Fruit fly (Drosophila melanogaster) whole organism, embryonic: ENCODE measurements around the gene CG31882.
A peak's percentile ranks its signal among the peaks of the same experiment; 100 is the strongest.

ENCODE experiments used
- Atf-2 ChIP-seq: fragments of 200-800 bp; sonication (Bioruptor generic); optimal IDR thresholded peaks from 2 replicates; lab custom pipeline; 2016; ENCODE audit warnings: missing biosample characterization, missing genetic modification characterization
- CG10366 ChIP-seq: fragments of 200-800 bp; sonication (Bioruptor generic); IDR thresholded peaks from 2 replicates; pipeline ENCODE4 v1.3.6; 2022; ENCODE audit warnings: missing biosample characterization, missing genetic modification characterization
- CG11560 ChIP-seq: fragments of 200-800 bp; sonication (Bioruptor generic); IDR thresholded peaks from 3 replicates; pipeline ENCODE4 v1.3.6; 2022; ENCODE audit warnings: missing biosample characterization, missing genetic modification characterization
- CG12219 ChIP-seq: fragments of 200-800 bp; sonication (Bioruptor generic); optimal IDR thresholded peaks from 3 replicates; lab custom pipeline; 2018; ENCODE audit warnings: missing biosample characterization, mild to moderate bottlenecking, missing genetic modification characterization
- CG12744 ChIP-seq: fragments of 200-800 bp; sonication (Bioruptor generic); optimal IDR thresholded peaks from 2 replicates; lab custom pipeline; 2016; ENCODE audit warnings: missing biosample characterization, missing genetic modification characterization
- CG13894 ChIP-seq: fragments of 200-800 bp; sonication (Bioruptor generic); optimal IDR thresholded peaks from 3 replicates; lab custom pipeline; 2018; ENCODE audit warnings: missing biosample characterization, mild to moderate bottlenecking, missing genetic modification characterization, moderate library complexity
- CG14050 ChIP-seq: fragments of 200-800 bp; sonication (Bioruptor generic); IDR thresholded peaks from 3 replicates; pipeline ENCODE4 v1.3.6; 2022; ENCODE audit warnings: missing biosample characterization, missing genetic modification characterization
- CG15696 ChIP-seq: fragments of 200-800 bp; sonication (Bioruptor generic); optimal IDR thresholded peaks from 2 replicates; lab custom pipeline; 2019; ENCODE audit warnings: missing biosample characterization, mild to moderate bottlenecking, missing genetic modification characterization, moderate library complexity
- CG17385 ChIP-seq: fragments of 200-800 bp; sonication (Bioruptor generic); optimal IDR thresholded peaks from 3 replicates; lab custom pipeline; 2018; ENCODE audit warnings: missing biosample characterization, mild to moderate bottlenecking, missing genetic modification characterization
- CG1832 ChIP-seq: fragments of 200-800 bp; sonication (Bioruptor generic); optimal IDR thresholded peaks from 2 replicates; lab custom pipeline; 2017; ENCODE audit warnings: missing biosample characterization, mild to moderate bottlenecking, missing genetic modification characterization, inconsistent platforms
- CG2678 ChIP-seq: fragments of 200-800 bp; sonication (Bioruptor generic); optimal IDR thresholded peaks from 3 replicates; lab custom pipeline; 2019; ENCODE audit warnings: missing biosample characterization, mild to moderate bottlenecking, missing genetic modification characterization, moderate library complexity
- CG30020 ChIP-seq: fragments of 200-800 bp; optimal IDR thresholded peaks from 2 replicates; lab custom pipeline; 2019; ENCODE audit warnings: missing biosample characterization, mild to moderate bottlenecking, missing genetic modification characterization, moderate library complexity
- CG3163 ChIP-seq: fragments of 200-800 bp; sonication (Bioruptor generic); optimal IDR thresholded peaks from 3 replicates; lab custom pipeline; 2016; ENCODE audit warnings: missing biosample characterization, missing genetic modification characterization
- CG32532 ChIP-seq: fragments of 200-800 bp; sonication (Bioruptor generic); IDR thresholded peaks from 2 replicates; pipeline ENCODE4 v1.3.6; 2022; ENCODE audit warnings: missing biosample characterization, missing genetic modification characterization
- CG32772 ChIP-seq: fragments of 200-800 bp; sonication (Bioruptor generic); IDR thresholded peaks from 2 replicates; pipeline ENCODE4 v1.3.6; 2022; ENCODE audit warnings: missing biosample characterization, missing genetic modification characterization
- CG4730 ChIP-seq: fragments of 200-800 bp; sonication (Bioruptor generic); IDR thresholded peaks from 2 replicates; pipeline ENCODE4 v1.3.6; 2022; ENCODE audit warnings: missing biosample characterization, missing genetic modification characterization
- CG6175 ChIP-seq: fragments of 200-800 bp; sonication (Bioruptor generic); IDR thresholded peaks from 3 replicates; pipeline ENCODE4 v1.3.6; 2022; ENCODE audit warnings: missing biosample characterization, missing genetic modification characterization
- CG6272 ChIP-seq: fragments of 200-800 bp; sonication (Bioruptor generic); IDR thresholded peaks from 2 replicates; pipeline ENCODE4 v1.3.6; 2022; ENCODE audit warnings: missing biosample characterization, missing genetic modification characterization
- CG8478 ChIP-seq: fragments of >200 bp; optimal IDR thresholded peaks from 2 replicates; lab custom pipeline; 2018
- CG9817 ChIP-seq: fragments of 200-800 bp; sonication (Bioruptor generic); optimal IDR thresholded peaks from 2 replicates; lab custom pipeline; 2018; ENCODE audit warnings: missing biosample characterization, mild to moderate bottlenecking, missing genetic modification characterization, moderate library complexity
- CG9932 ChIP-seq: fragments of 200-800 bp; sonication (Bioruptor generic); IDR thresholded peaks from 2 replicates; pipeline ENCODE4 v1.3.6; 2022; ENCODE audit warnings: missing biosample characterization, missing genetic modification characterization
- CTCF ChIP-seq: fragments of 200-800 bp; sonication (Bioruptor generic); optimal IDR thresholded peaks from 2 replicates; lab custom pipeline; 2017; ENCODE audit warnings: missing biosample characterization, mild to moderate bottlenecking, missing genetic modification characterization, moderate library complexity
- Dll ChIP-seq: fragments of 200-800 bp; sonication (Bioruptor generic); IDR thresholded peaks from 4 replicates; pipeline ENCODE4 v1.3.6; 2022; ENCODE audit warnings: missing biosample characterization, missing genetic modification characterization; ENCODE audit not compliant: partially characterized antibody
- Doc2 ChIP-seq: fragments of 200-800 bp; sonication (Bioruptor generic); IDR thresholded peaks from 2 replicates; pipeline ENCODE4 v1.3.6; 2022; ENCODE audit warnings: missing biosample characterization, missing genetic modification characterization
- Drgx ChIP-seq: fragments of 200-800 bp; sonication (Bioruptor generic); IDR thresholded peaks from 2 replicates; pipeline ENCODE4 v1.3.6; 2022; ENCODE audit warnings: missing biosample characterization, missing genetic modification characterization
- E2f1 ChIP-seq: fragments of 200-800 bp; sonication (Bioruptor generic); IDR thresholded peaks from 2 replicates; pipeline ENCODE4 v1.3.6; 2022; ENCODE audit warnings: missing biosample characterization, missing genetic modification characterization
- ERR ChIP-seq: fragments of 200-800 bp; sonication (Bioruptor generic); optimal IDR thresholded peaks from 2 replicates; lab custom pipeline; 2016; ENCODE audit warnings: missing biosample characterization, missing genetic modification characterization
- HHEX ChIP-seq: fragments of 200-800 bp; sonication (Bioruptor generic); optimal IDR thresholded peaks from 3 replicates; lab custom pipeline; 2017; ENCODE audit warnings: missing biosample characterization, mild to moderate bottlenecking, missing genetic modification characterization, missing genetic modification reagents
- Hmr ChIP-seq: fragments of 200-800 bp; sonication (Bioruptor generic); optimal IDR thresholded peaks from 3 replicates; lab custom pipeline; 2017; ENCODE audit warnings: mild to moderate bottlenecking, missing biosample characterization, missing genetic modification reagents, missing genetic modification characterization
- NC2β ChIP-seq: fragments of 200-800 bp; sonication (Bioruptor generic); optimal IDR thresholded peaks from 2 replicates; lab custom pipeline; 2016; ENCODE audit warnings: missing biosample characterization, missing genetic modification characterization
- Ravus ChIP-seq: fragments of 200-800 bp; sonication (Bioruptor generic); IDR thresholded peaks from 2 replicates; pipeline ENCODE4 v1.3.6; 2022; ENCODE audit warnings: missing biosample characterization, missing genetic modification characterization
- Sin3A ChIP-seq: fragments of >200 bp; optimal IDR thresholded peaks from 2 replicates; lab custom pipeline; 2018
- Xbp1 ChIP-seq: fragments of 200-800 bp; sonication (Bioruptor generic); optimal IDR thresholded peaks from 3 replicates; lab custom pipeline; 2016; ENCODE audit warnings: missing biosample characterization, mild to moderate bottlenecking, missing genetic modification characterization
- abd-A ChIP-seq: fragments of 200-800 bp; sonication (Bioruptor generic); optimal IDR thresholded peaks from 3 replicates; lab custom pipeline; 2019; ENCODE audit warnings: missing biosample characterization, mild to moderate bottlenecking, missing genetic modification characterization, moderate library complexity
- aop ChIP-seq: fragments of 200-800 bp; sonication (Bioruptor generic); IDR thresholded peaks from 2 replicates; pipeline ENCODE4 v1.3.6; 2022; ENCODE audit warnings: missing biosample characterization, missing genetic modification characterization
- ase ChIP-seq: fragments of 200-800 bp; sonication (Bioruptor generic); IDR thresholded peaks from 3 replicates; pipeline ENCODE4 v1.3.6; 2022; ENCODE audit warnings: missing biosample characterization, missing genetic modification characterization
- ato ChIP-seq: fragments of 200-800 bp; sonication (Bioruptor generic); IDR thresholded peaks from 2 replicates; pipeline ENCODE4 v1.3.6; 2022; ENCODE audit warnings: missing biosample characterization, missing genetic modification characterization; ENCODE audit not compliant: partially characterized antibody
- az2 ChIP-seq: fragments of 200-800 bp; sonication (Bioruptor generic); optimal IDR thresholded peaks from 3 replicates; lab custom pipeline; 2016; ENCODE audit warnings: missing biosample characterization, missing genetic modification characterization
- bigmax ChIP-seq: fragments of 200-800 bp; sonication (Bioruptor generic); optimal IDR thresholded peaks from 2 replicates; lab custom pipeline; 2018; ENCODE audit warnings: missing biosample characterization, mild to moderate bottlenecking, missing genetic modification characterization
- dan ChIP-seq: fragments of 200-800 bp; sonication (Bioruptor generic); IDR thresholded peaks from 2 replicates; pipeline ENCODE4 v1.3.6; 2022; ENCODE audit warnings: missing biosample characterization, missing genetic modification characterization
- gce ChIP-seq: fragments of 200-800 bp; sonication (Bioruptor generic); IDR thresholded peaks from 3 replicates; pipeline ENCODE4 v1.3.6; 2022; ENCODE audit warnings: missing biosample characterization, missing genetic modification characterization
- ham ChIP-seq: fragments of 200-800 bp; sonication (Bioruptor generic); IDR thresholded peaks from 2 replicates; pipeline ENCODE4 v1.3.6; 2022; ENCODE audit warnings: missing biosample characterization, missing genetic modification characterization
- hth ChIP-seq: fragments of >200 bp; optimal IDR thresholded peaks from 2 replicates; lab custom pipeline; 2017; ENCODE audit warnings: inconsistent platforms
- inv ChIP-seq: fragments of 200-800 bp; sonication (Bioruptor generic); IDR thresholded peaks from 2 replicates; pipeline ENCODE4 v1.3.6; 2022; ENCODE audit warnings: missing biosample characterization, missing genetic modification characterization; ENCODE audit not compliant: partially characterized antibody
- nerfin-1 ChIP-seq: fragments of 200-800 bp; sonication (Bioruptor generic); optimal IDR thresholded peaks from 3 replicates; lab custom pipeline; 2019; ENCODE audit warnings: missing biosample characterization, mild to moderate bottlenecking, missing genetic modification characterization, moderate library complexity
- pita ChIP-seq: fragments of 200-800 bp; sonication (Bioruptor generic); optimal IDR thresholded peaks from 2 replicates; lab custom pipeline; 2017; ENCODE audit warnings: missing biosample characterization, mild to moderate bottlenecking, missing genetic modification characterization
- psq ChIP-seq: fragments of 200-800 bp; sonication (Bioruptor generic); optimal IDR thresholded peaks from 2 replicates; lab custom pipeline; 2017; ENCODE audit warnings: missing biosample characterization, missing genetic modification characterization
- repo ChIP-seq: fragments of 200-800 bp; sonication (Bioruptor generic); optimal IDR thresholded peaks from 2 replicates; lab custom pipeline; 2016; ENCODE audit warnings: missing biosample characterization, missing genetic modification characterization
- sc ChIP-seq, 3 experiments: fragments of >200 bp in 2 of 3; fragments of 200-800 bp in 1 of 3; sonication (Bioruptor generic) in 1 of 3; optimal IDR thresholded peaks; 2 replicates in 2 of 3; 3 replicates in 1 of 3; lab custom pipeline; 2017; ENCODE audit warnings: mild to moderate bottlenecking in 1 of 3, missing biosample characterization in 1 of 3, missing genetic modification characterization in 1 of 3, missing genetic modification reagents in 1 of 3
- unc-4 ChIP-seq: fragments of 200-800 bp; sonication (Bioruptor generic); IDR thresholded peaks from 2 replicates; pipeline ENCODE4 v1.3.6; 2022; ENCODE audit warnings: missing biosample characterization, missing genetic modification characterization; ENCODE audit not compliant: partially characterized antibody

Gene CG31882

DNA sequence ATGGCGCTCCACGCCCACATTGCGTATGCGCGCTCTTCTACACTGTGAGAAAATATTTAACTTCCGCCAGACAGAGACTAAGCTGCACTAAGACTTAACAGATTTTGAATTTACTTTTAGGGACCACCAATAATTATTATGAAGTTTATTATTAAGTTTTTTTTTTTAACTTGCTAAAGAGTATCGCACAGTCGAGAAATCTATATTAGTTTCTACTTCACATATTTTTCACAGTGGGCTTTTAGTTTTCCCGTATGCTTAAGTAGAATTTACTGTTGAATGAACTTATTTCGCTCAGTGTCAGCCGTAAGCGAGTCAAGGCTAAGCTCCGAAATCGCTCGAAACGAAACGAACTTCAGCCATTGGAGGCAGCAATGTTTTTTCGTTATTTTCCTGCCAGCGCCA is 35.4 kb upstream of the CG31882 start (continued):
- TF ChIP-seq Hmr (GFP tag; lab: Kevin White, UChicago) (peak; percentile 92), CG11560 (tag; lab: Robert Waterston, UW) (peak; percentile 64; the same call in 2 of the 3 replicates), aop (GFP tag; lab: Robert Waterston, UW) (no peak), hth (no peak), az2 (GFP tag; lab: Kevin White, UChicago) (peak; percentile 23), inv (GFP tag; lab: Robert Waterston, UW) (no peak), E2f1 (GFP tag; lab: Robert Waterston, UW) (peak; percentile 61), CG12744 (GFP tag; lab: Kevin White, UChicago) (peak; percentile 48), bigmax (GFP tag; lab: Kevin White, UChicago) (no peak), CG17385 (GFP tag; lab: Kevin White, UChicago) (peak; percentile 81), Ravus (GFP tag; lab: Robert Waterston, UW) (no peak; the same call in 1 of the 2 replicates), CG4730 (GFP tag; lab: Robert Waterston, UW) (peak; percentile 39; the same call in 1 of the 2 replicates), CG6272 (peak; percentile 50), ato (GFP tag; lab: Robert Waterston, UW) (no peak), NC2β (GFP tag; lab: Kevin White, UChicago) (no peak), Atf-2 (GFP tag; lab: Kevin White, UChicago) (peak; percentile 10), CG14050 (GFP tag; lab: Robert Waterston, UW) (peak; percentile 56; the same call in 2 of the 3 replicates), CG10366 (GFP tag; lab: Robert Waterston, UW) (peak; percentile 47), repo (GFP tag; lab: Kevin White, UChicago) (no peak), abd-A (tag; lab: Kevin White, UChicago) (peak; percentile 36), nerfin-1 (tag; lab: Kevin White, UChicago) (no peak), pita (GFP tag; lab: Kevin White, UChicago) (no peak), CG12219 (peak; percentile 53), unc-4 (GFP tag; lab: Robert Waterston, UW) (no peak), CTCF (no peak), CG6175 (GFP tag; lab: Robert Waterston, UW) (no peak), sc (optimal IDR thresholded peaks at IDR 0.05; lab: Kevin White, UChicago) (no peak), sc (GFP tag; optimal IDR thresholded peaks at IDR 0.05; lab: Kevin White, UChicago) (no peak)

DNA sequence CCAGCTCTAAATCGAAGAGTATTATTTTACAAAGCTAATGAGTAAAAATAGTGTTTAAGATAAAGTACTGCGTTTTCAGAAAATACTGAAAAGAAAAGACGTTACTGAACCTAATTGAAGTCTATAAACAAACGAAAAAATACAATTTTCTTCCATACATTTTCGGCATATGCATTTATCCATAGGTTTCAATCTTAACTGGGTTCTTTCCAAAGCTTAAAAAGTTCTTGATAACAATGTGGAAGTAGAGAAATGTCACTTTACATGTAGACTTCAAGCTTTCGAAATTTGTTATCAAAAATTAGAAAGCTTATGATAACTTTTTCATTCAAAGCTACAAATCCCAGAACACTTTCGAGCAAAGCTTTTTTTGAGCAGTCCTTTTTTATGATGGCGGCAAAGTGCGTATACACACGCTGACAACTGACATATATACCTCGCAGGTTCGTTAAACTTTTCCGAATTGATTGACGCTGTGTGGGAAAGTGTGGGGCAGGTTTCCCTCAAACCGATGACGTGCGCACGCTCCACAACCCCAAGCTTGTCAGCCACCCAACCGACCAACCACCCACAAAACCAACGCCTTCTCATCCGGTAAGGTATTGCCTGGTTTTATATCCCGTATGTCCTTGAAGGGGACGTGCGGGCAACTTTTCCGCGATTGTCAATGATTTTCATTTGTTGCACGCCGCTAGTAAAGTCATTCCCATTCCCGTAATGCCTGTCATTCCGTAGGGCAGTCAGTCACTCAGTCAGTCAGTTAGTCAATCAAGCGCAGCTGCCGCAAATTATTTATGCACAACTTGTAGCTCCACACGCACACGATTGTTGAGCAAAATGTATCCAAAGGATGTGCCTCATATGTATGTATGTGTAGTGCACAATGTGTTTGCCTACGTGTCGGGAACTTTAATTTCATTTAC is 32.4 kb upstream of the CG31882 start:
- TF ChIP-seq CG32532 (GFP tag; lab: Robert Waterston, UW), result 0 out of 2 replicates have a peak, but pooled peaks have one; percentile 9
- no peak for TF ChIP-seq CG15696 (tag; lab: Kevin White, UChicago)
- TF ChIP-seq HHEX (GFP tag; lab: Kevin White, UChicago), result no peak
- TF ChIP-seq Drgx, result no peak
- no peak for TF ChIP-seq Sin3A
- TF ChIP-seq Xbp1 (GFP tag; lab: Kevin White, UChicago), result no peak
- no peak for TF ChIP-seq CG30020 (tag; lab: Kevin White, UChicago)
- no peak for TF ChIP-seq CG9817
- no peak for TF ChIP-seq ERR (GFP tag; lab: Kevin White, UChicago)
- no peak for TF ChIP-seq ham (GFP tag; lab: Robert Waterston, UW)
- no peak for TF ChIP-seq CG2678
- no peak for TF ChIP-seq Doc2 (GFP tag; lab: Robert Waterston, UW)
- peak; percentile 72 for TF ChIP-seq CTCF
- no peak for TF ChIP-seq dan (GFP tag; lab: Robert Waterston, UW)
- no peak for TF ChIP-seq CG3163 (GFP tag; lab: Kevin White, UChicago)
- no peak for TF ChIP-seq gce (GFP tag; lab: Robert Waterston, UW)
- no peak for TF ChIP-seq psq (GFP tag; lab: Kevin White, UChicago)
- TF ChIP-seq CG8478, result no peak
- TF ChIP-seq Dll (GFP tag; lab: Robert Waterston, UW), result no peak
- no peak for TF ChIP-seq CG1832 (GFP tag; lab: Kevin White, UChicago)
- TF ChIP-seq CG13894, result peak; percentile 14
- TF ChIP-seq CG9932, result no peak
- TF ChIP-seq CG32772 (GFP tag; lab: Robert Waterston, UW), result no peak
- no peak for TF ChIP-seq ase (GFP tag; lab: Robert Waterston, UW)
